Worm (Caenorhabditis elegans) whole organism, midembryonic: ENCODE data around the gene fbxa-2.

Experiments
- T22C8.4 ChIP-seq: fragments of 200-800 bp; sonication (Bioruptor generic); IDR thresholded peaks from 2 replicates; pipeline ENCODE4 v1.3.6; 2022; ENCODE audit warnings: missing genetic modification characterization, missing compliant biosample characterization
- cog-1 ChIP-seq: sonication (generic microtip); optimal IDR thresholded peaks from 2 replicates; lab custom pipeline; 2016; ENCODE audit warnings: missing genetic modification characterization, missing compliant biosample characterization
- flt-1 ChIP-seq: fragments of 200-800 bp; sonication (Bioruptor generic); IDR thresholded peaks from 2 replicates; pipeline ENCODE4 v1.3.6; 2022; ENCODE audit warnings: missing genetic modification characterization, missing compliant biosample characterization
- klf-2 ChIP-seq: fragments of 200-800 bp; sonication (Bioruptor generic); conservative IDR thresholded peaks from 2 replicates; pipeline ENCODE4 v1.3.6; 2022; ENCODE audit warnings: missing genetic modification reagents, missing genetic modification characterization, missing compliant biosample characterization
- med-1 ChIP-seq: sonication (generic microtip); optimal IDR thresholded peaks from 2 replicates; lab custom pipeline; 2017; ENCODE audit warnings: missing genetic modification characterization, mild to moderate bottlenecking, missing compliant biosample characterization, antibody characterized with exemption, missing genetic modification reagents; ENCODE audit not compliant: insufficient read depth
- ref-1 ChIP-seq: fragments of 200-800 bp; sonication (Bioruptor generic); conservative IDR thresholded peaks from 2 replicates; pipeline ENCODE4 v1.3.6; 2022; ENCODE audit warnings: missing genetic modification reagents, missing genetic modification characterization, missing compliant biosample characterization
- tab-1 ChIP-seq: fragments of 200-800 bp; sonication (Bioruptor generic); IDR thresholded peaks from 2 replicates; pipeline ENCODE4 v1.3.6; 2022; ENCODE audit warnings: missing genetic modification characterization, missing compliant biosample characterization
- ztf-23 ChIP-seq: fragments of 200-800 bp; sonication (Bioruptor generic); IDR thresholded peaks from 2 replicates; pipeline ENCODE4 v1.3.6; 2022; ENCODE audit warnings: missing genetic modification reagents, missing genetic modification characterization, missing compliant biosample characterization
- ztf-29 ChIP-seq: fragments of 200-800 bp; sonication (Bioruptor generic); IDR thresholded peaks from 2 replicates; pipeline ENCODE4 v1.3.6; 2022; ENCODE audit warnings: missing genetic modification reagents, missing genetic modification characterization, missing compliant biosample characterization

Gene fbxa-2

DNA sequence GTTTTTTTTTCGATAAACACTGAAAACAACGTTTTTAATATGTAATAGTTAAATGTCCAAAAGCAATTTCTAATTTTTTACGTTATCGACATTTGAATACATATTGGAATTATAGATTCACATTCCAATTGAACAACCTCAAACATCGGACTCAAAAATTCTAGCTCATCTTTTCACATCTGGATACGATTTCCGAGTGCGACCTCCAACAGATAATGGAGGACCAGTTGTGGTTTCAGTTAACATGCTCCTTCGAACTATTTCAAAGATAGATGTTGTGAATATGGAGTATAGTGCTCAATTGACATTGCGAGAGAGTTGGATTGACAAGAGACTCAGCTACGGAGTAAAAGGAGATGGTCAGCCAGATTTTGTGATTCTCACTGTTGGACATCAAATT lies 49.4 kb downstream of the fbxa-2 start:
- TF ChIP-seq ztf-23 (no peak), med-1 (no peak), T22C8.4 (GFP tag; lab: Robert Waterston, UW) (no peak), tab-1 (GFP tag; lab: Robert Waterston, UW) (no peak), ref-1 (GFP tag; lab: Robert Waterston, UW) (no peak), klf-2 (no peak), flt-1 (GFP tag; lab: Robert Waterston, UW) (no peak), cog-1 (no peak), ztf-29 (GFP tag; lab: Robert Waterston, UW) (no peak)

DNA sequence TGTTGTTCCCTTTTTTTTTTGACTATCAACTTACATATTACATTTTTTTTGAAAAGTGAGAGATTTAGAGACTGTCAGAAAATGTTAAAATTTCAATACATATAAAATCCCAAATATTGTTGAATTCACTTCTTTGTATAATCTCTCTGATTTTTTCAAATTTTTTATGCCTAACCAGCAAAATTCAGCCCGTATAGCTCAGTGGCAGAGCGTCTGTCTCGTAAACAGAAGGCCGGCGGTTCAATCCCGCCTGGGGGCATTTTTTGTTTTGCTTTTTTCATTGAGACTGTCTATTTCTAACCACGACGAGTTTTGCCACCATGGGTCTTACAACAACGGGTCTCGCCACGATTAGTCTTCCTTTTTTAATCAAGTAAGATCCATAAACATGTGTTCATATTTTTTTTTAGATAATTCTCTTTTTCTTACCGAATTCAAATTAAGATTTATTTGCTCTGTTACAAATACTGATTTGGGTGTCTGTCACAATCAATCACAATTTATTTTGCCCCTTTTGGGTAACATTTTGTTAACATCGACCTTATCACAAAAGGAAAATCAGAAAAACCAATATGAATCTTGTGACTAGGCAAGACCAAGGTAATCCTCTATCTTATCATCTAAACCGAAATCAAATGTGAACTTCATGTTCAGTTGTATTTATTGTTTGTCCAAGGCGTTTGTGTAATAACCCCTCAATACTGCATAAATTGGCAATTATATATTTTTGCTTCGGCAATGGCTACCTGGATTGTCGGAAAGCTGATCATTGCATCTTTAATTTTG lies 50.3 kb downstream of the fbxa-2 start, which contains the start of gene glc-1:
Gene glc-1 (plus strand): TSS at position 663 of the 786 bp plus-strand sequence.
- TF ChIP-seq klf-2 (no peak), ztf-29 (GFP tag; lab: Robert Waterston, UW) (no peak), med-1 (no peak), cog-1 (no peak), T22C8.4 (GFP tag; lab: Robert Waterston, UW) (no peak), ref-1 (GFP tag; lab: Robert Waterston, UW) (no peak), flt-1 (GFP tag; lab: Robert Waterston, UW) (no peak), ztf-23 (no peak), tab-1 (GFP tag; lab: Robert Waterston, UW) (no peak)

DNA sequence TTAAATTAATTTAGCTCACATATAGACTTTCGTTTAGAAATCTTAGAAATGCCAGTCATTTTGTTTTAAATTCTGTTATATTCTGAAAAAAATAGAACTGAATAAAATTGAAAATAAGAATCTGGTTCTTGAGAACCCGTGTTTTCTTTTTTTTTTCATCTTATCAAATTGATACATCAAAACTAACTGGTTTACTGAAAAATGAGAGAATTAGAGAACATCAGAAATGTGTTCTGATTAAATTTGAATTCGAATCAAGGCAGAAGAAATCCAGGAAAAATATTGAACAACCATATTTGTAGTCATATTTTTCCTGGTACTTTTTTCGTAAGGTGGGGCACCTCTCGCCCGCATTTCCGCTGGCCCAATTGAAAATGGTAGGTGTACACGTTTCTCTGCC lies 50.9 kb downstream of the fbxa-2 start, which contains the start of gene F11A5.15:
Gene F11A5.15 (minus strand): TSS at position 101 of the 400 bp plus-strand sequence.
- TF ChIP-seq flt-1 (GFP tag; lab: Robert Waterston, UW) = no peak
- no peak for TF ChIP-seq med-1
- TF ChIP-seq ztf-29 (GFP tag; lab: Robert Waterston, UW) = no peak
- no peak for TF ChIP-seq ztf-23
- no peak for TF ChIP-seq ref-1 (GFP tag; lab: Robert Waterston, UW)
- TF ChIP-seq klf-2 = no peak
- TF ChIP-seq cog-1 = no peak
- TF ChIP-seq T22C8.4 (GFP tag; lab: Robert Waterston, UW) = no peak
- TF ChIP-seq tab-1 (GFP tag; lab: Robert Waterston, UW) = no peak
